Worm (Caenorhabditis elegans) whole organism, young adult: ENCODE data around the gene C17F4.3.
A peak's percentile ranks its signal among the peaks of the same experiment; 100 is the strongest.

Experiments used
- B0035.1 ChIP-seq: sonication (generic microtip); optimal IDR thresholded peaks from 2 replicates; lab custom pipeline; 2016; ENCODE audit warnings: missing genetic modification characterization, mild to moderate bottlenecking, missing compliant biosample characterization, missing genotype, missing genetic modification reagents
- F22D6.2 ChIP-seq: sonication (generic microtip); optimal IDR thresholded peaks from 2 replicates; lab custom pipeline; 2016; ENCODE audit warnings: mild to moderate bottlenecking, missing genetic modification characterization, missing compliant biosample characterization
- F23B12.7 ChIP-seq: sonication (generic microtip); optimal IDR thresholded peaks from 2 replicates; lab custom pipeline; 2017; ENCODE audit warnings: missing genetic modification characterization, mild to moderate bottlenecking, missing compliant biosample characterization, antibody characterized with exemption, moderate library complexity; ENCODE audit not compliant: insufficient read depth
- F37B4.10 ChIP-seq: fragments of 200-800 bp; sonication (Bioruptor generic); IDR thresholded peaks from 2 replicates; pipeline ENCODE4 v1.3.6; 2022; ENCODE audit warnings: missing genetic modification characterization, missing compliant biosample characterization
- T07F8.4 ChIP-seq: sonication (generic microtip); optimal IDR thresholded peaks from 2 replicates; lab custom pipeline; 2016; ENCODE audit warnings: mild to moderate bottlenecking, missing genetic modification characterization, moderate library complexity, missing compliant biosample characterization
- Y53F4B.3 ChIP-seq: fragments of 200-800 bp; sonication (Bioruptor generic); IDR thresholded peaks from 2 replicates; pipeline ENCODE4 v1.3.6; 2022; ENCODE audit warnings: missing genetic modification reagents, missing genetic modification characterization, missing compliant biosample characterization
- Y53G8AR.9 ChIP-seq: fragments of 200-800 bp; sonication (Bioruptor generic); conservative IDR thresholded peaks from 2 replicates; pipeline ENCODE4 v1.3.6; 2022; ENCODE audit warnings: missing genetic modification reagents, missing genetic modification characterization, missing compliant biosample characterization
- Y67H2A.10 ChIP-seq: fragments of 200-800 bp; sonication (Bioruptor generic); conservative IDR thresholded peaks from 2 replicates; pipeline ENCODE4 v1.3.6; 2022; ENCODE audit warnings: missing genetic modification reagents, missing genetic modification characterization, missing compliant biosample characterization
- Y95B8A.8 ChIP-seq: fragments of 200-800 bp; sonication (Bioruptor generic); IDR thresholded peaks from 2 replicates; pipeline ENCODE4 v1.3.6; 2022; ENCODE audit warnings: missing genetic modification reagents, missing genetic modification characterization, missing compliant biosample characterization
- aptf-2 ChIP-seq: fragments of 200-800 bp; sonication (Bioruptor generic); conservative IDR thresholded peaks from 2 replicates; pipeline ENCODE4 v1.3.6; 2022; ENCODE audit warnings: missing genetic modification reagents, missing genetic modification characterization, missing compliant biosample characterization
- atf-7 ChIP-seq: sonication (generic microtip); optimal IDR thresholded peaks from 2 replicates; lab custom pipeline; 2017; ENCODE audit warnings: mild to moderate bottlenecking, missing genetic modification characterization, missing compliant biosample characterization
- attf-3 ChIP-seq: fragments of 200-800 bp; sonication (Bioruptor generic); conservative IDR thresholded peaks from 2 replicates; pipeline ENCODE4 v1.3.6; 2022; ENCODE audit warnings: missing genetic modification reagents, missing genetic modification characterization, missing compliant biosample characterization
- attf-5 ChIP-seq: fragments of 200-800 bp; sonication (Bioruptor generic); optimal IDR thresholded peaks from 2 replicates; lab custom pipeline; 2018; ENCODE audit warnings: mild to moderate bottlenecking, missing genetic modification characterization, missing compliant biosample characterization
- bed-2 ChIP-seq: fragments of 200-800 bp; sonication (Bioruptor generic); IDR thresholded peaks from 2 replicates; pipeline ENCODE4 v1.3.6; 2022; ENCODE audit warnings: missing genetic modification reagents, missing genetic modification characterization, missing compliant biosample characterization
- ccch-3 ChIP-seq: fragments of 200-800 bp; sonication (Bioruptor generic); optimal IDR thresholded peaks from 2 replicates; lab custom pipeline; 2018; ENCODE audit warnings: mild to moderate bottlenecking, missing genetic modification characterization, missing compliant biosample characterization
- cebp-1 ChIP-seq, 2 experiments: fragments of 200-800 bp in 1 of 2; sonication (Bioruptor generic) in 1 of 2; sonication (generic microtip) in 1 of 2; IDR thresholded peaks in 1 of 2; optimal IDR thresholded peaks in 1 of 2; 2 replicates each; pipeline versions ENCODE4 v1.3.6 to Lab custom; 2017 to 2022; ENCODE audit warnings: missing compliant biosample characterization in 2 of 2, missing genetic modification characterization in 2 of 2, mild to moderate bottlenecking in 1 of 2, missing genetic modification reagents in 1 of 2, moderate library complexity in 1 of 2
- ceh-91 ChIP-seq: fragments of 200-800 bp; sonication (Bioruptor generic); IDR thresholded peaks from 2 replicates; pipeline ENCODE4 v1.3.6; 2022; ENCODE audit warnings: missing genetic modification reagents, missing genetic modification characterization, missing compliant biosample characterization
- dox-1 ChIP-seq: fragments of 200-800 bp; sonication (Bioruptor generic); IDR thresholded peaks from 2 replicates; pipeline ENCODE4 v1.3.6; 2022; ENCODE audit warnings: missing genetic modification reagents, missing genetic modification characterization, missing compliant biosample characterization
- efl-1 ChIP-seq: fragments of 150-350 bp; optimal IDR thresholded peaks from 2 replicates; lab custom pipeline; 2014; ENCODE audit warnings: missing biosample characterization, missing genetic modification reagents, missing genetic modification characterization
- egl-18 ChIP-seq: fragments of 200-800 bp; sonication (Bioruptor generic); IDR thresholded peaks from 2 replicates; pipeline ENCODE4 v1.3.6; 2022; ENCODE audit warnings: missing genetic modification reagents, missing genetic modification characterization, missing compliant biosample characterization
- egl-44 ChIP-seq: fragments of 200-800 bp; sonication (Bioruptor generic); IDR thresholded peaks from 2 replicates; pipeline ENCODE4 v1.3.6; 2022; ENCODE audit warnings: missing genetic modification reagents, missing genetic modification characterization, missing compliant biosample characterization
- egrh-3 ChIP-seq: fragments of 200-800 bp; sonication (Bioruptor generic); IDR thresholded peaks from 2 replicates; pipeline ENCODE4 v1.3.6; 2022; ENCODE audit warnings: missing genetic modification reagents, missing genetic modification characterization, missing compliant biosample characterization
- ets-4 ChIP-seq: fragments of 200-800 bp; sonication (Bioruptor generic); optimal IDR thresholded peaks from 2 replicates; lab custom pipeline; 2018; ENCODE audit warnings: mild to moderate bottlenecking, missing genetic modification characterization, missing compliant biosample characterization
- hlh-12 ChIP-seq: sonication (generic microtip); optimal IDR thresholded peaks from 2 replicates; lab custom pipeline; 2016; ENCODE audit warnings: missing genetic modification characterization, missing compliant biosample characterization
- let-607 ChIP-seq, 2 experiments: fragments of 200-800 bp in 1 of 2; sonication (Bioruptor generic) in 1 of 2; sonication (generic microtip) in 1 of 2; optimal IDR thresholded peaks; 2 replicates each; lab custom pipeline; 2016 to 2018; ENCODE audit warnings: mild to moderate bottlenecking in 2 of 2, missing compliant biosample characterization in 2 of 2, missing genetic modification characterization in 2 of 2, moderate library complexity in 2 of 2, missing genotype in 1 of 2
- lsy-27 ChIP-seq: sonication (generic microtip); optimal IDR thresholded peaks from 2 replicates; lab custom pipeline; 2017; ENCODE audit warnings: missing genetic modification characterization, mild to moderate bottlenecking, missing compliant biosample characterization, antibody characterized with exemption, missing genotype, borderline replicate concordance; ENCODE audit not compliant: insufficient read depth
- madf-10 ChIP-seq: sonication (generic microtip); optimal IDR thresholded peaks from 2 replicates; lab custom pipeline; 2016; ENCODE audit warnings: mild to moderate bottlenecking, missing genetic modification characterization, missing compliant biosample characterization
- madf-8 ChIP-seq: fragments of 200-800 bp; sonication (Bioruptor generic); conservative IDR thresholded peaks from 2 replicates; pipeline ENCODE4 v1.3.6; 2022; ENCODE audit warnings: missing genetic modification reagents, missing genetic modification characterization, missing compliant biosample characterization
- mel-28 ChIP-seq: sonication (generic microtip); optimal IDR thresholded peaks from 2 replicates; lab custom pipeline; 2016; ENCODE audit warnings: borderline replicate concordance, mild to moderate bottlenecking, missing genetic modification characterization, missing compliant biosample characterization
- mxl-1 ChIP-seq: sonication (generic microtip); optimal IDR thresholded peaks from 2 replicates; lab custom pipeline; 2016; ENCODE audit warnings: missing genetic modification characterization, missing compliant biosample characterization
- nfya-1 ChIP-seq: sonication (generic microtip); optimal IDR thresholded peaks from 2 replicates; lab custom pipeline; 2017; ENCODE audit warnings: antibody characterized with exemption, missing compliant biosample characterization, missing genetic modification characterization, borderline replicate concordance; ENCODE audit not compliant: insufficient read depth
- nfya-2 ChIP-seq: fragments of 200-800 bp; sonication (Bioruptor generic); IDR thresholded peaks from 2 replicates; pipeline ENCODE4 v1.3.6; 2022; ENCODE audit warnings: missing genetic modification reagents, missing genetic modification characterization, missing compliant biosample characterization
- nfyb-1 ChIP-seq: fragments of 200-800 bp; sonication (Bioruptor generic); IDR thresholded peaks from 2 replicates; pipeline ENCODE4 v1.3.6; 2022; ENCODE audit warnings: missing genetic modification reagents, missing genetic modification characterization, missing compliant biosample characterization
- nhr-120 ChIP-seq: fragments of 200-800 bp; sonication (Bioruptor generic); IDR thresholded peaks from 2 replicates; pipeline ENCODE4 v1.3.6; 2022; ENCODE audit warnings: missing genetic modification characterization, missing compliant biosample characterization
- nhr-80 ChIP-seq: sonication (generic microtip); optimal IDR thresholded peaks from 2 replicates; lab custom pipeline; 2016; ENCODE audit warnings: missing genetic modification characterization, missing compliant biosample characterization
- nhr-90 ChIP-seq: sonication (generic microtip); optimal IDR thresholded peaks from 2 replicates; lab custom pipeline; 2016; ENCODE audit warnings: missing genotype, mild to moderate bottlenecking, missing genetic modification characterization, missing compliant biosample characterization
- pbrm-1 ChIP-seq: fragments of 200-800 bp; sonication (Bioruptor generic); IDR thresholded peaks from 2 replicates; pipeline ENCODE4 v1.3.6; 2022; ENCODE audit warnings: missing genetic modification reagents, missing genetic modification characterization, missing compliant biosample characterization
- rcor-1 ChIP-seq: fragments of 200-800 bp; sonication (Bioruptor generic); IDR thresholded peaks from 2 replicates; pipeline ENCODE4 v1.3.6; 2022; ENCODE audit warnings: missing genetic modification reagents, missing genetic modification characterization, missing compliant biosample characterization
- repo-1 ChIP-seq: sonication (generic microtip); optimal IDR thresholded peaks from 2 replicates; lab custom pipeline; 2017; ENCODE audit warnings: mild to moderate bottlenecking, missing genetic modification characterization, missing compliant biosample characterization
- somi-1 ChIP-seq: fragments of 200-800 bp; sonication (Bioruptor generic); optimal IDR thresholded peaks from 2 replicates; lab custom pipeline; 2018; ENCODE audit warnings: mild to moderate bottlenecking, missing genetic modification characterization, missing compliant biosample characterization
- sptf-2 ChIP-seq: fragments of 200-800 bp; sonication (Bioruptor generic); optimal IDR thresholded peaks from 2 replicates; lab custom pipeline; 2018; ENCODE audit warnings: mild to moderate bottlenecking, missing genetic modification characterization, missing compliant biosample characterization
- tbp1 ChIP-seq: fragments of 200-800 bp; sonication (Bioruptor generic); optimal IDR thresholded peaks from 2 replicates; lab custom pipeline; 2018; ENCODE audit warnings: mild to moderate bottlenecking, missing genetic modification characterization, missing compliant biosample characterization
- tlf-1 ChIP-seq: fragments of 200-800 bp; sonication (Bioruptor generic); optimal IDR thresholded peaks from 2 replicates; lab custom pipeline; 2018; ENCODE audit warnings: mild to moderate bottlenecking, missing genetic modification characterization, missing compliant biosample characterization
- unc-130 ChIP-seq: sonication (generic microtip); optimal IDR thresholded peaks from 2 replicates; lab custom pipeline; 2016; ENCODE audit warnings: missing genetic modification reagents, missing genetic modification characterization, missing compliant biosample characterization
- unc-62 ChIP-seq: fragments of 150-350 bp; optimal IDR thresholded peaks from 2 replicates; lab custom pipeline; 2014; ENCODE audit warnings: missing biosample characterization, missing genetic modification reagents, missing genetic modification characterization
- ztf-6 ChIP-seq: fragments of 200-800 bp; sonication (Bioruptor generic); IDR thresholded peaks from 2 replicates; pipeline ENCODE4 v1.3.6; 2022; ENCODE audit warnings: missing genetic modification reagents, missing genetic modification characterization, missing compliant biosample characterization

C17F4.3 gene

ce11 chrII:3244758-3245157 lies 4.5 kb downstream of the C17F4.3 start:
- no peak for TF ChIP-seq Y53F4B.3 (GFP tag; lab: Robert Waterston, UW)
- TF ChIP-seq nhr-90 (tag; lab: Kevin White, UChicago), result peak; percentile 43
- TF ChIP-seq nhr-120, result no peak
- no peak for TF ChIP-seq hlh-12 (tag; lab: Kevin White, UChicago)
- TF ChIP-seq Y53G8AR.9 (GFP tag; lab: Robert Waterston, UW), result peak; percentile 47; the same call in 1 of the 2 replicates
- TF ChIP-seq nhr-80 (tag; lab: Kevin White, UChicago), result peak; percentile 74

- TF ChIP-seq nhr-90 (tag; lab: Kevin White, UChicago), result no peak
- TF ChIP-seq cebp-1 (GFP tag; IDR thresholded peaks at IDR 0.05; lab: Robert Waterston, UW), result no peak
- TF ChIP-seq cebp-1 (tag; optimal IDR thresholded peaks at IDR 0.05; lab: Kevin White, UChicago), result peak; percentile 14
- TF ChIP-seq F23B12.7 (tag; lab: Kevin White, UChicago), result no peak
- TF ChIP-seq let-607 (tag; optimal IDR thresholded peaks at IDR 0.05; lab: Kevin White, UChicago), result no peak
- TF ChIP-seq aptf-2 (GFP tag; lab: Robert Waterston, UW), result no peak
- TF ChIP-seq madf-8, result no peak
- TF ChIP-seq Y67H2A.10 (GFP tag; lab: Robert Waterston, UW), result no peak
- TF ChIP-seq madf-10 (tag; lab: Kevin White, UChicago), result peak; percentile 11
- TF ChIP-seq egl-18 (GFP tag; lab: Robert Waterston, UW), result no peak
- no peak for TF ChIP-seq F37B4.10
- TF ChIP-seq F22D6.2 (tag; lab: Kevin White, UChicago), result no peak
- TF ChIP-seq dox-1 (GFP tag; lab: Robert Waterston, UW), result peak; percentile 46
- peak; percentile 21 for TF ChIP-seq tbp1 (GFP tag; lab: Kevin White, UChicago)
- TF ChIP-seq ets-4 (GFP tag; lab: Kevin White, UChicago), result peak; percentile 51
- peak; percentile 47 for TF ChIP-seq unc-62 (GFP tag; lab: Kevin White, UChicago)
- TF ChIP-seq unc-130 (GFP tag; lab: Kevin White, UChicago), result no peak
- no peak for TF ChIP-seq egl-44 (GFP tag; lab: Robert Waterston, UW)
- no peak for TF ChIP-seq nfyb-1 (GFP tag; lab: Robert Waterston, UW)
- TF ChIP-seq egrh-3 (GFP tag; lab: Robert Waterston, UW), result no peak
- TF ChIP-seq rcor-1 (GFP tag; lab: Robert Waterston, UW), result no peak
- TF ChIP-seq Y95B8A.8, result no peak
- no peak for TF ChIP-seq nfya-2 (GFP tag; lab: Robert Waterston, UW)
- TF ChIP-seq ztf-6 (GFP tag; lab: Robert Waterston, UW), result no peak
- no peak for TF ChIP-seq efl-1
- TF ChIP-seq nhr-80 (tag; lab: Kevin White, UChicago), result peak; percentile 94
- no peak for TF ChIP-seq attf-3 (GFP tag; lab: Robert Waterston, UW)
- no peak for TF ChIP-seq hlh-12 (tag; lab: Kevin White, UChicago)
- peak; percentile 2 for TF ChIP-seq attf-5 (GFP tag; lab: Kevin White, UChicago)
- TF ChIP-seq pbrm-1, result 0 out of 2 replicates have a peak, but pooled peaks have one; percentile 40
- TF ChIP-seq ccch-3 (GFP tag; lab: Kevin White, UChicago), result no peak
- TF ChIP-seq B0035.1, result no peak
- peak; percentile 50 for TF ChIP-seq atf-7
- TF ChIP-seq ceh-91, result no peak
- TF ChIP-seq sptf-2, result no peak
- no peak for TF ChIP-seq lsy-27 (tag; lab: Kevin White, UChicago)
- TF ChIP-seq T07F8.4 (tag; lab: Kevin White, UChicago), result no peak
- TF ChIP-seq nfya-1 (tag; lab: Kevin White, UChicago), result no peak
- no peak for TF ChIP-seq mel-28 (tag; lab: Kevin White, UChicago)
- TF ChIP-seq mxl-1, result no peak
- no peak for TF ChIP-seq bed-2
- TF ChIP-seq tlf-1 (GFP tag; lab: Kevin White, UChicago), result no peak
- TF ChIP-seq somi-1 (GFP tag; lab: Kevin White, UChicago), result no peak
- no peak for TF ChIP-seq repo-1 (tag; lab: Kevin White, UChicago)
These were observed 5.5 kb downstream of the C17F4.3 start, which contains the start of gene C17F4.7 for ce11 chrII:3245836-3246235. C17F4.7 (minus strand) TSS chrII:3246015.
